Fruit fly (Drosophila melanogaster): Measurements from ENCODE around the gene CG13050.

Gene CG13050

dm6 chr3L:16309972-16310371, 30.9 kb upstream of the CG13050 start (continued):
- TF ChIP-seq CG8632 (GFP tag; optimal IDR thresholded peaks at IDR 0.05) = no peak
- peak; percentile 56 for TF ChIP-seq Lpt (GFP tag; optimal IDR thresholded peaks at IDR 0.05)
- no peak for TF ChIP-seq spab (GFP tag; optimal IDR thresholded peaks at IDR 0.05)
- no peak for TF ChIP-seq Hr38 (GFP tag; optimal IDR thresholded peaks at IDR 0.05)
- TF ChIP-seq Gug (GFP tag; IDR thresholded peaks at IDR 0.05) = no peak
- TF ChIP-seq CG10631 (GFP tag; optimal IDR thresholded peaks at IDR 0.05) = peak; percentile 59
- TF ChIP-seq lz (GFP tag; optimal IDR thresholded peaks at IDR 0.05) = peak; percentile 52
- no peak for TF ChIP-seq svp (GFP tag)
- no peak for TF ChIP-seq Smox (GFP tag; optimal IDR thresholded peaks at IDR 0.05)
- TF ChIP-seq Sox15 (GFP tag; optimal IDR thresholded peaks at IDR 0.05) = no peak
- TF ChIP-seq OdsH (GFP tag; optimal IDR thresholded peaks at IDR 0.05) = peak; percentile 51
- TF ChIP-seq CG11294 (GFP tag; IDR thresholded peaks at IDR 0.05) = peak; percentile 52
- TF ChIP-seq CG6163 (GFP tag; IDR thresholded peaks at IDR 0.05) = peak; percentile 72; the same call in 2 of the 3 replicates
- peak; percentile 10 for TF ChIP-seq Hr39 (GFP tag; optimal IDR thresholded peaks at IDR 0.05)
- peak; percentile 29 for TF ChIP-seq net (GFP tag; optimal IDR thresholded peaks at IDR 0.05)
- peak; percentile 61 for TF ChIP-seq Eip75B (GFP tag; optimal IDR thresholded peaks at IDR 0.05)
- TF ChIP-seq fkh (GFP tag; optimal IDR thresholded peaks at IDR 0.05) = no peak
- no peak for TF ChIP-seq esn (GFP tag; optimal IDR thresholded peaks at IDR 0.05)
- TF ChIP-seq dac (GFP tag; optimal IDR thresholded peaks at IDR 0.05) = peak; percentile 83
- peak; percentile 16 for TF ChIP-seq CG7368 (GFP tag; optimal IDR thresholded peaks at IDR 0.05)
- TF ChIP-seq CG4318 (GFP tag; optimal IDR thresholded peaks at IDR 0.05) = peak; percentile 47
- no peak for TF ChIP-seq vri (GFP tag; optimal IDR thresholded peaks at IDR 0.05)
- peak; percentile 8 for TF ChIP-seq CG11762 (GFP tag; optimal IDR thresholded peaks at IDR 0.05; ENCODE audit: insufficient read depth)
- TF ChIP-seq CG34406 (GFP tag; optimal IDR thresholded peaks at IDR 0.05) = no peak
- TF ChIP-seq topi (GFP tag; optimal IDR thresholded peaks at IDR 0.05) = no peak
- TF ChIP-seq CG8119 (GFP tag; IDR thresholded peaks at IDR 0.05) = peak; percentile 66
- TF ChIP-seq CG10669 (GFP tag; optimal IDR thresholded peaks at IDR 0.05) = no peak
- peak; percentile 69 for TF ChIP-seq CG6276 (GFP tag; optimal IDR thresholded peaks at IDR 0.05)
- peak; percentile 52 for TF ChIP-seq CG3919 (GFP tag; optimal IDR thresholded peaks at IDR 0.05)
- TF ChIP-seq achi (GFP tag; optimal IDR thresholded peaks at IDR 0.05) = peak; percentile 34
- peak; percentile 50 for TF ChIP-seq CG6792 (GFP tag; optimal IDR thresholded peaks at IDR 0.05)

dm6 chr3L:16308380-16308779, 29.3 kb upstream of the CG13050 start, which contains the start of gene CG13042:
Gene CG13042 (minus strand): TSS chr3L:16308480.
- no peak for TF ChIP-seq net (GFP tag; optimal IDR thresholded peaks at IDR 0.05)
- no peak for TF ChIP-seq dac (GFP tag; optimal IDR thresholded peaks at IDR 0.05)
- TF ChIP-seq fd59A (GFP tag; optimal IDR thresholded peaks at IDR 0.05) = no peak
- TF ChIP-seq Ets96B (tag; optimal IDR thresholded peaks at IDR 0.05) = no peak
- no peak for TF ChIP-seq cyc (GFP tag; optimal IDR thresholded peaks at IDR 0.05)
- no peak for TF ChIP-seq Met (GFP tag; optimal IDR thresholded peaks at IDR 0.05)
- TF ChIP-seq salr (GFP tag; optimal IDR thresholded peaks at IDR 0.05) = no peak
- TF ChIP-seq Gug (GFP tag; IDR thresholded peaks at IDR 0.05) = no peak
- TF ChIP-seq CG9139 (GFP tag; optimal IDR thresholded peaks at IDR 0.05) = no peak
- TF ChIP-seq Eip75B (GFP tag; optimal IDR thresholded peaks at IDR 0.05) = no peak
- TF ChIP-seq vri (GFP tag; optimal IDR thresholded peaks at IDR 0.05) = no peak
- no peak for TF ChIP-seq CG15336 (GFP tag; IDR thresholded peaks at IDR 0.05)
- no peak for TF ChIP-seq ss (GFP tag; optimal IDR thresholded peaks at IDR 0.05)
- no peak for TF ChIP-seq CG31627 (GFP tag; optimal IDR thresholded peaks at IDR 0.05)
- TF ChIP-seq CG8319 (GFP tag; optimal IDR thresholded peaks at IDR 0.05) = no peak
- no peak for TF ChIP-seq Eip78C (GFP tag)
